Fruit fly (Drosophila melanogaster): ENCODE results near the gene CG42846.

DNA sequence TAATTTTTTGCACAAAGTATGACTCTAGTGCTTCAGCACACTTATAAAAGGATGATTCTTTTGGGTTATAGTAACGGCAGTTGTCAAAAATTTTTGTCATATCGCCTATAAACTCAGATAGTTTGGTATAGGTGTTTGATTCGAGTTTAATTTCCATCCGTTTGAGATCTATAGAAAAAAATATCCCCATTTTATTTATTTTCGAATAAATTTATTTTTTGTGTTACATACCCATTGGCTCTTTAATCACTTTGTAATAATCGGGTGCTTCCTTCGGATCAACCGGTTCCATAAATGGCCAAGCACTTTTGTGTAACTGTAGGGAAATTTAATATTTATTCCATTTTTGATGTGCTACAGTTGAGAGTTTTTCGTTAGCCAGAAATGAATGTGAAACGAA lies 2.9 kb upstream of the CG42846 start:
- TF ChIP-seq Dll (optimal IDR thresholded peaks at IDR 0.05) (no peak), usp (GFP tag; optimal IDR thresholded peaks at IDR 0.05) (no peak), CG8478 (optimal IDR thresholded peaks at IDR 0.05) (no peak), pan (optimal IDR thresholded peaks at IDR 0.05) (no peak), psq (optimal IDR thresholded peaks at IDR 0.05) (no peak), EcR (GFP tag; optimal IDR thresholded peaks at IDR 0.05) (no peak)

All from whole organism.